Worm (Caenorhabditis elegans) whole organism, L2 larva: Measurements from ENCODE around the gene F52D10.4.

ENCODE experiments used
- F13H6.1 ChIP-seq: sonication (generic microtip); optimal IDR thresholded peaks from 2 replicates; lab custom pipeline; 2016; ENCODE audit warnings: missing genetic modification characterization, missing compliant biosample characterization
- blmp-1 ChIP-seq: sonication (generic microtip); optimal IDR thresholded peaks from 2 replicates; lab custom pipeline; 2017; ENCODE audit warnings: missing genetic modification characterization, mild to moderate bottlenecking, missing compliant biosample characterization, antibody characterized with exemption, moderate library complexity; ENCODE audit not compliant: insufficient read depth
- ceh-82 ChIP-seq: fragments of 150-350 bp; optimal IDR thresholded peaks from 2 replicates; lab custom pipeline; 2014; ENCODE audit warnings: missing biosample characterization, missing genetic modification characterization
- elt-1 ChIP-seq: fragments of 150-350 bp; optimal IDR thresholded peaks from 2 replicates; lab custom pipeline; 2014; ENCODE audit warnings: missing biosample characterization, missing genetic modification characterization
- elt-3 ChIP-seq: sonication (generic microtip); optimal IDR thresholded peaks from 2 replicates; lab custom pipeline; 2017; ENCODE audit warnings: missing biosample characterization, missing genetic modification characterization
- mab-5 ChIP-seq: fragments of 150-350 bp; optimal IDR thresholded peaks from 2 replicates; lab custom pipeline; 2014; ENCODE audit warnings: missing biosample characterization, missing genetic modification characterization
- nhr-11 ChIP-seq: fragments of 150-350 bp; optimal IDR thresholded peaks from 2 replicates; lab custom pipeline; 2014; ENCODE audit warnings: missing biosample characterization, missing genetic modification characterization
- nhr-12 ChIP-seq: fragments of 150-350 bp; optimal IDR thresholded peaks from 2 replicates; lab custom pipeline; 2014; ENCODE audit warnings: missing biosample characterization, missing genetic modification characterization
- sma-9 ChIP-seq, 2 experiments: fragments of 150-350 bp in 1 of 2; sonication (generic microtip) in 1 of 2; optimal IDR thresholded peaks; 2 replicates each; lab custom pipeline; 2014 to 2016; ENCODE audit warnings: missing genetic modification characterization in 2 of 2, mild to moderate bottlenecking in 1 of 2, missing biosample characterization in 1 of 2, missing compliant biosample characterization in 1 of 2, missing genetic modification reagents in 1 of 2, moderate library complexity in 1 of 2
- unc-39 ChIP-seq: fragments of 150-350 bp; optimal IDR thresholded peaks from 2 replicates; lab custom pipeline; 2014; ENCODE audit warnings: missing biosample characterization, missing genetic modification characterization
- unc-62 ChIP-seq: fragments of 150-350 bp; optimal IDR thresholded peaks from 2 replicates; lab custom pipeline; 2014; ENCODE audit warnings: missing biosample characterization, missing genetic modification reagents, missing genetic modification characterization

DNA sequence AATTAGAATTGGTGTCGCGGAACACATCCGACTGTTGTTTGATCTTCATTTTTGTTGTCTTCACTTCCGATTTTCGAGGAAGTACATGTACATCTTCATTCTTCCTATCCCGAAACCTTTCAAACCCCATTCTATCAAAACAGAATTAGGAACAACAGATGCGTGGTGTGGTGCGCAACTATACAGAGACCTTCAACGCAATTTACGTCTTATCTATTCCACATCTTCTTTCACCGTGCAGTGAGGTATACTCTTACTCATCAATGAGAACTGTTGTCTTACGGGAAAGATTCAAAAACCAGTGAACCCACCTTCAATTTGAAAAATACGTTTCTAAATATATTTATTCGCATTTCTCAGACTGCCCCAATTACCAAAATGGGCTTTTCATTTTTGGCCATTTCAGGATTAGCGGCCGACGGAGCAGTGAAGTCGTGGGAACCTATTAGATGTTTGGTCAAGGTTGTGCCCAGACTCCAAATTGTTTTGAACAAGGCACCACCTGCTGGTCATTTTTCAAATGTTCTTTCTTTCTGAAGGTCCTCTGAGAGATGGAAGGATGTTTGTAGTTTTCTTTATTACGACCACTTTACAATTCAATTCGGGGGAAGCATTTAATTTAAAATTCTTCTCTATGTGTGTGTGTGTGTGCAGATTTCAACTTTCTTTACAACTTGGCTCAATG, 10.3 kb upstream of the F52D10.4 start:
- TF ChIP-seq unc-39 (tag; lab: Kevin White, UChicago) (no peak), F13H6.1 (tag; lab: Kevin White, UChicago) (no peak), elt-1 (tag; lab: Kevin White, UChicago) (no peak), sma-9 (GFP tag; optimal IDR thresholded peaks at IDR 0.05; lab: Kevin White, UChicago) (peak; percentile 27), sma-9 (tag; optimal IDR thresholded peaks at IDR 0.05; lab: Kevin White, UChicago) (no peak), elt-3 (tag; lab: Kevin White, UChicago) (no peak), unc-62 (GFP tag; lab: Kevin White, UChicago) (no peak), ceh-82 (tag; lab: Kevin White, UChicago) (no peak), blmp-1 (tag; lab: Kevin White, UChicago) (no peak), mab-5 (tag; lab: Kevin White, UChicago) (no peak), nhr-11 (tag; lab: Kevin White, UChicago) (no peak), nhr-12 (tag; lab: Kevin White, UChicago) (no peak)
